Worm (Caenorhabditis elegans): ENCODE data around the gene T25B6.4.
A peak's percentile ranks its signal among the peaks of the same experiment; 100 is the strongest.

The T25B6.4 gene

ce11 chrX:9025484-9025883 lies 10.0 kb downstream of the T25B6.4 start:
- TF ChIP-seq tlp-1 (tag; optimal IDR thresholded peaks at IDR 0.05) (no peak), mef-2 (tag; optimal IDR thresholded peaks at IDR 0.05) (no peak), unc-130 (tag; optimal IDR thresholded peaks at IDR 0.05) (no peak)

- no peak for TF ChIP-seq rnt-1 (tag; optimal IDR thresholded peaks at IDR 0.05)
- TF ChIP-seq sptf-1 (tag; optimal IDR thresholded peaks at IDR 0.05): no peak
- TF ChIP-seq nhr-77 (tag; optimal IDR thresholded peaks at IDR 0.05): no peak
Measured at ce11 chrX:9027304-9027703, 11.8 kb downstream of the T25B6.4 start, which contains the start of gene T25B6.3. T25B6.3 (plus strand) TSS chrX:9027604.

ce11 chrX:9028909-9029520 lies 13.5 kb downstream of the T25B6.4 start, which contains the start of gene snf-12:
snf-12 (plus strand) TSS chrX:9029470.
- TF ChIP-seq unc-86 (tag; optimal IDR thresholded peaks at IDR 0.05) (no peak), swsn-7 (tag; optimal IDR thresholded peaks at IDR 0.05) (no peak), jun-1 (tag; optimal IDR thresholded peaks at IDR 0.05) (no peak), lin-35 (GFP tag; optimal IDR thresholded peaks at IDR 0.05) (peak in 1 of 2 experiments; percentile 12), dpl-1 (GFP tag; optimal IDR thresholded peaks at IDR 0.05) (no peak), lin-14 (GFP tag; optimal IDR thresholded peaks at IDR 0.05) (no peak), ceh-8 (GFP tag; optimal IDR thresholded peaks at IDR 0.05) (no peak), blmp-1 (tag; optimal IDR thresholded peaks at IDR 0.05) (peak; percentile 64), zag-1 (tag; optimal IDR thresholded peaks at IDR 0.05) (no peak), nhr-237 (tag; optimal IDR thresholded peaks at IDR 0.05) (no peak), fos-1 (tag; optimal IDR thresholded peaks at IDR 0.05) (no peak), mdl-1 (tag; optimal IDR thresholded peaks at IDR 0.05) (no peak), elt-2 (tag; optimal IDR thresholded peaks at IDR 0.05) (no peak), lin-39 (tag; optimal IDR thresholded peaks at IDR 0.05) (no peak), isw-1 (GFP tag; IDR thresholded peaks at IDR 0.05) (no peak), snu-23 (GFP tag; optimal IDR thresholded peaks at IDR 0.05) (peak; percentile 26), aly-2 (tag; optimal IDR thresholded peaks at IDR 0.05) (no peak), C34B4.2 (tag; optimal IDR thresholded peaks at IDR 0.05) (no peak), mab-9 (GFP tag; IDR thresholded peaks at IDR 0.05) (no peak), tbx-2 (tag; optimal IDR thresholded peaks at IDR 0.05) (no peak), nhr-12 (tag; optimal IDR thresholded peaks at IDR 0.05) (no peak), snpc-4 (tag; optimal IDR thresholded peaks at IDR 0.05) (no peak), grh-1 (GFP tag; IDR thresholded peaks at IDR 0.05) (peak; percentile 83), rnt-1 (tag; optimal IDR thresholded peaks at IDR 0.05) (no peak), fkh-8 (tag; optimal IDR thresholded peaks at IDR 0.05) (no peak), nhr-19 (GFP tag; conservative IDR thresholded peaks at IDR 0.05) (no peak), nhr-28 (tag; optimal IDR thresholded peaks at IDR 0.05) (no peak), elt-3 (tag; optimal IDR thresholded peaks at IDR 0.05) (peak in 1 of 6 experiments; percentile 43), alr-1 (tag; optimal IDR thresholded peaks at IDR 0.05; ENCODE audit: borderline replicate concordance) (no peak), nhr-76 (tag; optimal IDR thresholded peaks at IDR 0.05) (no peak), nhr-90 (tag; optimal IDR thresholded peaks at IDR 0.05; ENCODE audit: poor library complexity) (no peak), Y116A8C.19 (tag; optimal IDR thresholded peaks at IDR 0.05; ENCODE audit: borderline replicate concordance) (no peak), pax-3 (tag; optimal IDR thresholded peaks at IDR 0.05) (no peak), mef-2 (tag; optimal IDR thresholded peaks at IDR 0.05) (no peak), hpl-2 (GFP tag; optimal IDR thresholded peaks at IDR 0.05) (no peak), egl-13 (tag; optimal IDR thresholded peaks at IDR 0.05) (no peak), nhr-71 (tag; optimal IDR thresholded peaks at IDR 0.05) (peak; percentile 32), ama-1 (optimal IDR thresholded peaks at IDR 0.05) (no peak), ztf-4 (tag; optimal IDR thresholded peaks at IDR 0.05) (no peak), nhr-84 (tag; optimal IDR thresholded peaks at IDR 0.05) (no peak), fkh-10 (GFP tag; optimal IDR thresholded peaks at IDR 0.05) (no peak), dsc-1 (tag; optimal IDR thresholded peaks at IDR 0.05) (no peak), lsy-2 (tag; optimal IDR thresholded peaks at IDR 0.05) (no peak), ceh-90 (tag; optimal IDR thresholded peaks at IDR 0.05) (no peak), pag-3 (tag; optimal IDR thresholded peaks at IDR 0.05; ENCODE audit: borderline replicate concordance, insufficient read depth) (no peak)

All from whole organism, L1 larva.